Worm (Caenorhabditis elegans): ENCODE measurements around the gene sahd-1.

ce11 chrII:5497541-5497940 is 17.2 kb downstream of the sahd-1 start:
- TF ChIP-seq unc-62 (GFP tag; optimal IDR thresholded peaks at IDR 0.05) (no peak), ztf-11 (tag; optimal IDR thresholded peaks at IDR 0.05) (no peak), snpc-4 (tag; optimal IDR thresholded peaks at IDR 0.05) (no peak), nhr-76 (tag; optimal IDR thresholded peaks at IDR 0.05) (no peak), ceh-39 (tag; optimal IDR thresholded peaks at IDR 0.05) (no peak), mep-1 (tag; optimal IDR thresholded peaks at IDR 0.05) (no peak), pha-4 (tag; optimal IDR thresholded peaks at IDR 0.05) (no peak), nhr-237 (tag; optimal IDR thresholded peaks at IDR 0.05) (no peak), nhr-28 (tag; optimal IDR thresholded peaks at IDR 0.05) (no peak), tbx-8 (GFP tag; optimal IDR thresholded peaks at IDR 0.05) (no peak), hlh-1 (tag; optimal IDR thresholded peaks at IDR 0.05) (no peak), bed-3 (GFP tag; optimal IDR thresholded peaks at IDR 0.05) (no peak), flh-1 (GFP tag; optimal IDR thresholded peaks at IDR 0.05) (no peak), sem-2 (GFP tag; optimal IDR thresholded peaks at IDR 0.05) (no peak)
